Worm (Caenorhabditis elegans): ENCODE data around the gene Y43C5A.4.

ce11 chrIV:10252350-10252792 lies 25.4 kb upstream of the Y43C5A.4 start:
- TF ChIP-seq nhr-237 (tag; optimal IDR thresholded peaks at IDR 0.05) = no peak
- TF ChIP-seq snpc-4 (tag; optimal IDR thresholded peaks at IDR 0.05) = no peak
- TF ChIP-seq unc-62 (GFP tag; optimal IDR thresholded peaks at IDR 0.05) = peak; percentile 81
- TF ChIP-seq lin-13 (tag; optimal IDR thresholded peaks at IDR 0.05) = no peak
- TF ChIP-seq pha-4 (tag; optimal IDR thresholded peaks at IDR 0.05) = no peak
- no peak for TF ChIP-seq ceh-39 (tag; optimal IDR thresholded peaks at IDR 0.05)
- TF ChIP-seq nhr-28 (tag; optimal IDR thresholded peaks at IDR 0.05) = no peak
- TF ChIP-seq nhr-76 (tag; optimal IDR thresholded peaks at IDR 0.05) = no peak
- TF ChIP-seq unc-39 (tag; optimal IDR thresholded peaks at IDR 0.05) = no peak
- no peak for TF ChIP-seq zip-8 (tag; optimal IDR thresholded peaks at IDR 0.05)
- TF ChIP-seq sptf-1 (tag; optimal IDR thresholded peaks at IDR 0.05) = peak; percentile 38
- TF ChIP-seq ceh-43 (GFP tag; optimal IDR thresholded peaks at IDR 0.05) = no peak
- no peak for TF ChIP-seq nhr-12 (tag; optimal IDR thresholded peaks at IDR 0.05)
- no peak for TF ChIP-seq elt-3 (tag; optimal IDR thresholded peaks at IDR 0.05)
